Worm (Caenorhabditis elegans): ENCODE results near the gene esyt-2.

- no peak for TF ChIP-seq ama-1 (optimal IDR thresholded peaks at IDR 0.05)
- TF ChIP-seq nhr-237 (tag; optimal IDR thresholded peaks at IDR 0.05), result no peak
- TF ChIP-seq fkh-2 (tag; optimal IDR thresholded peaks at IDR 0.05), result no peak
- no peak for TF ChIP-seq nhr-77 (tag; optimal IDR thresholded peaks at IDR 0.05)
- no peak for TF ChIP-seq snpc-4 (tag; optimal IDR thresholded peaks at IDR 0.05)
These were observed 52.2 kb downstream of the esyt-2 start, which contains the start of gene F42A10.7 for ce11 chrIII:6178586-6178985.
